Worm (Caenorhabditis elegans) whole organism, L3 larva: ENCODE measurements around the gene F13E6.2.

Experiments used
- nhr-43 ChIP-seq: sonication (generic microtip); optimal IDR thresholded peaks from 2 replicates; lab custom pipeline; 2016; ENCODE audit warnings: mild to moderate bottlenecking, missing genetic modification characterization, missing compliant biosample characterization; ENCODE audit not compliant: poor library complexity, severe bottlenecking
- zag-1 ChIP-seq: fragments of 150-350 bp; optimal IDR thresholded peaks from 2 replicates; lab custom pipeline; 2014; ENCODE audit warnings: missing biosample characterization, missing genetic modification characterization

- TF ChIP-seq nhr-43: no peak
- no peak for TF ChIP-seq zag-1 (tag; lab: Kevin White, UChicago)
These were observed 45.0 kb downstream of the F13E6.2 start for ce11 chrX:10629117-10629516.
